Fruit fly (Drosophila melanogaster) whole organism, pupa: Measurements from ENCODE around the gene CG13062.
A peak's percentile ranks its signal among the peaks of the same experiment; 100 is the strongest.

Experiments used
- CG10348 ChIP-seq: fragments of 200-800 bp; sonication (Bioruptor generic); IDR thresholded peaks from 2 replicates; pipeline ENCODE4 v1.3.6; 2022; ENCODE audit warnings: missing biosample characterization, missing genetic modification characterization
- CG12605 ChIP-seq: fragments of 200-800 bp; sonication (Bioruptor generic); IDR thresholded peaks from 2 replicates; pipeline ENCODE4 v1.3.6; 2022; ENCODE audit warnings: missing biosample characterization, missing genetic modification characterization
- CG13204 ChIP-seq: fragments of 200-800 bp; sonication (Bioruptor generic); optimal IDR thresholded peaks from 2 replicates; lab custom pipeline; 2018; ENCODE audit warnings: missing biosample characterization, mild to moderate bottlenecking, missing genetic modification characterization, moderate library complexity
- CG14655 ChIP-seq: fragments of 200-800 bp; sonication (Bioruptor generic); optimal IDR thresholded peaks from 3 replicates; lab custom pipeline; 2017; ENCODE audit warnings: mild to moderate bottlenecking, missing biosample characterization, missing genetic modification reagents, missing genetic modification characterization
- CG15710 ChIP-seq: fragments of 200-800 bp; sonication (Bioruptor generic); optimal IDR thresholded peaks from 2 replicates; lab custom pipeline; 2018; ENCODE audit warnings: missing biosample characterization, mild to moderate bottlenecking, missing genetic modification characterization, moderate library complexity
- CG17806 ChIP-seq: fragments of 200-800 bp; sonication (Bioruptor generic); optimal IDR thresholded peaks from 2 replicates; lab custom pipeline; 2018; ENCODE audit warnings: missing biosample characterization, mild to moderate bottlenecking, missing genetic modification characterization, moderate library complexity
- CG32121 ChIP-seq: fragments of 200-800 bp; sonication (Bioruptor generic); IDR thresholded peaks from 2 replicates; pipeline ENCODE4 v1.3.6; 2022; ENCODE audit warnings: missing biosample characterization, missing genetic modification characterization
- CG34367 ChIP-seq: fragments of 200-800 bp; sonication (Bioruptor generic); optimal IDR thresholded peaks from 2 replicates; lab custom pipeline; 2018; ENCODE audit warnings: missing biosample characterization, mild to moderate bottlenecking, missing genetic modification characterization
- CG4496 ChIP-seq: fragments of 200-800 bp; sonication (Bioruptor generic); IDR thresholded peaks from 3 replicates; pipeline ENCODE4 v1.3.6; 2022; ENCODE audit warnings: missing biosample characterization, missing genetic modification characterization
- CG8159 ChIP-seq: fragments of 200-800 bp; sonication (Bioruptor generic); optimal IDR thresholded peaks from 3 replicates; lab custom pipeline; 2018; ENCODE audit warnings: missing biosample characterization, mild to moderate bottlenecking, missing genetic modification characterization, moderate library complexity
- CG8301 ChIP-seq: fragments of 200-800 bp; sonication (Bioruptor generic); optimal IDR thresholded peaks from 2 replicates; lab custom pipeline; 2018; ENCODE audit warnings: missing biosample characterization, mild to moderate bottlenecking, missing genetic modification characterization
- CG9948 ChIP-seq: fragments of 200-800 bp; sonication (Bioruptor generic); optimal IDR thresholded peaks from 2 replicates; lab custom pipeline; 2018; ENCODE audit warnings: missing biosample characterization, mild to moderate bottlenecking, missing genetic modification characterization, moderate library complexity
- D1 ChIP-seq: fragments of 200-800 bp; sonication (Bioruptor generic); optimal IDR thresholded peaks from 2 replicates; lab custom pipeline; 2018; ENCODE audit warnings: missing biosample characterization, mild to moderate bottlenecking, missing genetic modification characterization, moderate library complexity
- EcR ChIP-seq: fragments of 200-800 bp; sonication (Bioruptor generic); optimal IDR thresholded peaks from 3 replicates; lab custom pipeline; 2019; ENCODE audit warnings: missing biosample characterization, missing genetic modification characterization, mild to moderate bottlenecking, moderate library complexity, missing genetic modification reagents
- Ets98B ChIP-seq: fragments of 200-800 bp; sonication (Bioruptor generic); IDR thresholded peaks from 2 replicates; pipeline ENCODE4 v1.3.6; 2022; ENCODE audit warnings: missing biosample characterization, missing genetic modification characterization
- Pif1A ChIP-seq: fragments of 200-800 bp; sonication (Bioruptor generic); optimal IDR thresholded peaks from 3 replicates; lab custom pipeline; 2016; ENCODE audit warnings: missing biosample characterization, missing genetic modification characterization
- Pif1B ChIP-seq: fragments of 200-800 bp; sonication (Bioruptor generic); optimal IDR thresholded peaks from 3 replicates; lab custom pipeline; 2016; ENCODE audit warnings: missing biosample characterization, missing genetic modification characterization
- Snoo ChIP-seq: fragments of 200-800 bp; sonication (Bioruptor generic); optimal IDR thresholded peaks from 3 replicates; lab custom pipeline; 2017; ENCODE audit warnings: missing biosample characterization, mild to moderate bottlenecking, missing genetic modification characterization, inconsistent platforms
- fd96Ca ChIP-seq: fragments of 200-800 bp; sonication (Bioruptor generic); IDR thresholded peaks from 3 replicates; pipeline ENCODE4 v1.3.6; 2022; ENCODE audit warnings: missing biosample characterization, missing genetic modification characterization
- gl ChIP-seq: fragments of 200-800 bp; sonication (Bioruptor generic); optimal IDR thresholded peaks from 2 replicates; lab custom pipeline; 2018; ENCODE audit warnings: missing biosample characterization, mild to moderate bottlenecking, missing genetic modification characterization
- rn ChIP-seq: fragments of 200-800 bp; sonication (Bioruptor generic); IDR thresholded peaks from 2 replicates; pipeline ENCODE4 v1.3.6; 2022; ENCODE audit warnings: missing biosample characterization, missing genetic modification characterization

Gene CG13062

DNA sequence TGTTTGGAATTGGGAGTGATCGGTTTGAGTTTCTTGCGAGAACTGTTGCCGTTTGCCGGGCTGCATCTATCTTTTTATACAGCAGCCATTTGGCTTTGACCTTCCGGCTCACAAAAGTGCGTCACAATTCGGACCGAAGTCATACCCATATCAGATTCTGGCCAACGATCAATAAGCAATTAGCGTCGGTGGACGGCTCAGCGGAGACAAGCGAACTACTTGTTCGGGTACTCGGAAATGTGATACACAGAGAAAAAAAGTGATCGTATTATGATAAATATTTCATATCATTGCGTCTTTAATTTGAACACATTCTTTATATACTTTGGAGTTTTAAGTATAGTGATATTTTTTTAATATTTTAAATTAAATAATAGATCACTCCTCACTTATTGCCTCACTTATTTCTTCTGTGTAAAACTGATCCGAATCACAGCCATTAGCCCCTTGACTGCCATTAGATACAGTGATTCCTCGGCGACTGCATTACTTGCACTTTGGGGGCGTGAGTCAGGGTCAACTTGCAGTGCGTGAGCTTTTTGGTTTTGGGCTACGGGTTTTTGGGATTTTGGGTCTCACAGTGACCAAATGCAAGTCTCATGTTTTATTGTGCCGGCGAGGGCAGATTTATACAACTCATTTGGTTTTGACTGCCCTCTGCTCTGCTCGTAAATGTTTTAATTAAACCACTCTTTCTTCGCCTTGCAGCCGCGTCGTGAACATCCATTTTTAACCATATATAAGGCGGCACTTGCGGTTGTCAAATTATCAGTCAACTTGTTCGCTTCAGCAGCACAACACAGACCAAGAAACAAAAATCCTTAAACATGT is 8.1 kb upstream of the CG13062 start, which contains the start of the genes CG13043 and CG13063:
Gene CG13043 (minus strand): TSS at position 51 of the 831 bp plus-strand sequence.
Gene CG13063 (plus strand): TSS at position 781 of the 831 bp plus-strand sequence.
- TF ChIP-seq CG13204 (GFP tag; lab: Kevin White, UChicago), result no peak

DNA sequence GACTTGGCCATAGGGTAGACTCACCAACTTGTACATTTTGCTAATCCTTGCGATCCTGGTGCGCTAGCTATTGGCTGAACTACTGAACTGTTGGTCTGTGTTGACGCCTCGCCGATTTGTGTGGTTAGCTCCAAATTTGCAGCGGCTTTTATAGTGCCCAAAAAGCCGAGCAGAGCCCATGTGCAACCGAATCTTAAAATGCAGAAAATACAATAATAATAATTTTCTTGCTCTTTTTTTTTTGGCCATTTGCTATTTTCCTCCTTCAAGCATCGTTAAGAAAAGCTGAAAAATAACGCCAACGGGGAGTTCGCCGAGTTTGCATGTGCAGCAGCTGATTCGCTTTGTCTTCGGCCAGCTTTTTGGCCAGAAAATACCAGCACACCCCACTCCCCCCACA is 5.7 kb upstream of the CG13062 start, which contains the start of gene CG13042:
Gene CG13042 (minus strand): TSS at position 101 of the 400 bp plus-strand sequence.
- TF ChIP-seq CG8301 (tag; lab: Kevin White, UChicago), result no peak
- 0 out of 3 replicates have a peak, but pooled peaks have one; percentile 37 for TF ChIP-seq CG4496 (GFP tag; lab: Robert Waterston, UW)

DNA sequence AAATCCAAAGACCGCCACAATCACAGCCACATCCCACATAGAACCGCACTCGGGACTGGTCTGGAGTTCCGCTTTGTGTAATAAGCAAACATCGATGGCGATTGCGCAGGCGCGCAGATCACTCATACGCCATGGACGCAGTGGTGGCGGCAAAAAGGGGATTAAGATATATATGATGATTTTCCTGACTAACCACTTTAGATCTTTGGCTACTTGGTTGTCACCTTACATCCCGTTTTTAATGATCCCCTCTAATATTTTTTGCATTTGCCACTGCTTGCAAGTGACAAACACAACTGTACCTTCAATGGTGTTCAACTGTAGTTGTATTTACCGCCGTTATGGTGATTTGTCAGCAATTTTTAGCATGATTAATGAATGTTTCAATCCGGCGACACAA is 4.1 kb upstream of the CG13062 start:
- TF ChIP-seq Snoo, result no peak
- TF ChIP-seq CG14655 (GFP tag; lab: Kevin White, UChicago), result peak; percentile 78
- TF ChIP-seq CG12605 (GFP tag; lab: Robert Waterston, UW), result no peak
- peak; percentile 48; the same call in 1 of the 2 replicates for TF ChIP-seq CG32121 (GFP tag; lab: Robert Waterston, UW)
- TF ChIP-seq D1 (tag; lab: Kevin White, UChicago), result no peak
- TF ChIP-seq rn (GFP tag; lab: Robert Waterston, UW), result peak; percentile 42; the same call in 1 of the 2 replicates
- no peak for TF ChIP-seq CG8159 (tag; lab: Kevin White, UChicago)
- no peak for TF ChIP-seq EcR (GFP tag; lab: Kevin White, UChicago)
- TF ChIP-seq CG10348 (GFP tag; lab: Robert Waterston, UW), result peak; percentile 51
- peak; percentile 9 for TF ChIP-seq CG17806 (tag; lab: Kevin White, UChicago)
- no peak for TF ChIP-seq gl
- peak; percentile 86 for TF ChIP-seq CG4496 (GFP tag; lab: Robert Waterston, UW)
- peak; percentile 84 for TF ChIP-seq Ets98B (GFP tag; lab: Robert Waterston, UW)
- no peak for TF ChIP-seq CG15710 (tag; lab: Kevin White, UChicago)
- TF ChIP-seq fd96Ca, result peak; percentile 89
- TF ChIP-seq CG34367 (tag; lab: Kevin White, UChicago), result no peak
- no peak for TF ChIP-seq CG13204 (GFP tag; lab: Kevin White, UChicago)
- no peak for TF ChIP-seq Pif1B (GFP tag; lab: Kevin White, UChicago)
- TF ChIP-seq CG9948 (tag; lab: Kevin White, UChicago), result no peak
- TF ChIP-seq CG8301 (tag; lab: Kevin White, UChicago), result peak; percentile 74
- TF ChIP-seq Pif1A, result peak; percentile 13

DNA sequence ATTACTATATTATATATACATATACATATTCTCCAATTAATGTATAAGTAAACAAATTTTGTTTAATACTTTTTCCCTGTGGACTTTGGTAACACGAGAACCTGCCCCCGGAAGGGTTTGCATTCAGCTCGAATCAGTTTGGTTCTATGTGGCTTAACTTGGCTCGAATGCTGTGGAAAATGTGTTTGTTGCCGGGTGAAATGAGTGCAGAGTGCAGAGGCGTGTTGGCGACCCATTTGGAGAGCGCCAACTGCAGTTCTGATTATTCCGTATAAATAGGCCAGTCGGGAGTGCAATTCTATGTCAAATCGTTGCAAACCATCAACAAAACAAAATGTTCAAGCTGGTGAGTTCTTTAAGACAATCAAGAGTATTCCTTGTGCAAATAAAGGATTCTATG is 3.6 kb downstream of the CG13062 start, which contains the start of gene Nplp3:
Gene Nplp3 (plus strand): TSS at position 301 of the 400 bp plus-strand sequence.
- TF ChIP-seq fd96Ca (no peak), gl (no peak), Ets98B (GFP tag; lab: Robert Waterston, UW) (no peak), CG32121 (GFP tag; lab: Robert Waterston, UW) (no peak), Snoo (no peak), CG17806 (tag; lab: Kevin White, UChicago) (no peak), CG14655 (GFP tag; lab: Kevin White, UChicago) (no peak), CG10348 (GFP tag; lab: Robert Waterston, UW) (no peak), CG8159 (tag; lab: Kevin White, UChicago) (no peak), rn (GFP tag; lab: Robert Waterston, UW) (no peak), EcR (GFP tag; lab: Kevin White, UChicago) (no peak), Pif1A (no peak), D1 (tag; lab: Kevin White, UChicago) (no peak)

- no peak for TF ChIP-seq CG14655 (GFP tag; lab: Kevin White, UChicago)
- no peak for TF ChIP-seq Pif1A
- TF ChIP-seq CG13204 (GFP tag; lab: Kevin White, UChicago), result no peak
- TF ChIP-seq Ets98B (GFP tag; lab: Robert Waterston, UW), result no peak
- TF ChIP-seq gl, result no peak
- TF ChIP-seq CG10348 (GFP tag; lab: Robert Waterston, UW), result no peak
- TF ChIP-seq CG8159 (tag; lab: Kevin White, UChicago), result no peak
- no peak for TF ChIP-seq CG15710 (tag; lab: Kevin White, UChicago)
- no peak for TF ChIP-seq EcR (GFP tag; lab: Kevin White, UChicago)
- no peak for TF ChIP-seq fd96Ca
- no peak for TF ChIP-seq CG9948 (tag; lab: Kevin White, UChicago)
- TF ChIP-seq CG17806 (tag; lab: Kevin White, UChicago), result no peak
Measured at dm6 chr3L:16319399-16319906, 5.4 kb downstream of the CG13062 start, which contains the start of the genes CG13041 and CG13060. CG13041 (minus strand) TSS chr3L:16319526. CG13060 (plus strand) TSS chr3L:16319856.

dm6 chr3L:16321172-16321571 is 7.1 kb downstream of the CG13062 start, which contains the start of gene CG42718:
CG42718 (minus strand) TSS chr3L:16321272.
- no peak for TF ChIP-seq CG34367 (tag; lab: Kevin White, UChicago)
- no peak for TF ChIP-seq Snoo
- no peak for TF ChIP-seq D1 (tag; lab: Kevin White, UChicago)
- no peak for TF ChIP-seq CG32121 (GFP tag; lab: Robert Waterston, UW)
- no peak for TF ChIP-seq CG8301 (tag; lab: Kevin White, UChicago)
- TF ChIP-seq CG15710 (tag; lab: Kevin White, UChicago), result no peak
- no peak for TF ChIP-seq CG17806 (tag; lab: Kevin White, UChicago)
- TF ChIP-seq Pif1B (GFP tag; lab: Kevin White, UChicago), result no peak
- TF ChIP-seq CG13204 (GFP tag; lab: Kevin White, UChicago), result no peak
- TF ChIP-seq rn (GFP tag; lab: Robert Waterston, UW), result no peak
- no peak for TF ChIP-seq CG12605 (GFP tag; lab: Robert Waterston, UW)
- TF ChIP-seq CG9948 (tag; lab: Kevin White, UChicago), result no peak
- no peak for TF ChIP-seq CG10348 (GFP tag; lab: Robert Waterston, UW)
- no peak for TF ChIP-seq Pif1A
- TF ChIP-seq Ets98B (GFP tag; lab: Robert Waterston, UW), result no peak
- TF ChIP-seq EcR (GFP tag; lab: Kevin White, UChicago), result no peak
- no peak for TF ChIP-seq gl
